Fruit fly (Drosophila melanogaster) whole organism, embryonic: Measurements from ENCODE around the gene CG43052.
A peak's percentile ranks its signal among the peaks of the same experiment; 100 is the strongest.

Experiments used
- Antp ChIP-seq: fragments of 200-800 bp; sonication (Bioruptor generic); optimal IDR thresholded peaks from 3 replicates; lab custom pipeline; 2016; ENCODE audit warnings: missing biosample characterization, missing genetic modification characterization
- Blimp-1 ChIP-seq: fragments of 200-800 bp; sonication (Bioruptor generic); optimal IDR thresholded peaks from 3 replicates; lab custom pipeline; 2018; ENCODE audit warnings: missing biosample characterization, missing genetic modification characterization, mild to moderate bottlenecking, moderate library complexity, missing genetic modification reagents
- CG10267 ChIP-seq: fragments of 200-800 bp; sonication (Bioruptor generic); optimal IDR thresholded peaks from 2 replicates; lab custom pipeline; 2018; ENCODE audit warnings: missing biosample characterization, mild to moderate bottlenecking, missing genetic modification characterization, moderate library complexity
- CG10462 ChIP-seq: fragments of 200-800 bp; sonication (Bioruptor generic); optimal IDR thresholded peaks from 2 replicates; lab custom pipeline; 2016; ENCODE audit warnings: missing biosample characterization, missing genetic modification characterization
- CG11247 ChIP-seq: fragments of 200-800 bp; sonication (Bioruptor generic); IDR thresholded peaks from 2 replicates; pipeline ENCODE4 v1.3.6; 2022; ENCODE audit warnings: missing biosample characterization, missing genetic modification characterization
- CG13424 ChIP-seq: fragments of 200-800 bp; sonication (Bioruptor generic); optimal IDR thresholded peaks from 2 replicates; lab custom pipeline; 2019; ENCODE audit warnings: missing biosample characterization, mild to moderate bottlenecking, missing genetic modification characterization, moderate library complexity
- CG15011 ChIP-seq: fragments of 200-800 bp; sonication (Bioruptor generic); optimal IDR thresholded peaks from 3 replicates; lab custom pipeline; 2018; ENCODE audit warnings: missing biosample characterization, mild to moderate bottlenecking, missing genetic modification characterization
- CG15073 ChIP-seq: fragments of 200-800 bp; sonication (Bioruptor generic); optimal IDR thresholded peaks from 2 replicates; lab custom pipeline; 2016; ENCODE audit warnings: missing biosample characterization, missing genetic modification characterization
- CG15514 ChIP-seq: fragments of 200-800 bp; sonication (Bioruptor generic); optimal IDR thresholded peaks from 3 replicates; lab custom pipeline; 2017; ENCODE audit warnings: missing biosample characterization, missing genetic modification characterization, mild to moderate bottlenecking, moderate library complexity, missing genetic modification reagents
- CG1647 ChIP-seq: fragments of 200-800 bp; sonication (Bioruptor generic); optimal IDR thresholded peaks from 3 replicates; lab custom pipeline; 2016; ENCODE audit warnings: missing biosample characterization, missing genetic modification characterization
- CG16813 ChIP-seq: fragments of 200-800 bp; sonication (Bioruptor generic); IDR thresholded peaks from 3 replicates; pipeline ENCODE4 v1.3.6; 2022; ENCODE audit warnings: missing biosample characterization, missing genetic modification characterization; ENCODE audit not compliant: partially characterized antibody
- CG17359 ChIP-seq: fragments of 200-800 bp; sonication (Bioruptor generic); optimal IDR thresholded peaks from 3 replicates; lab custom pipeline; 2018; ENCODE audit warnings: missing biosample characterization, mild to moderate bottlenecking, missing genetic modification characterization, moderate library complexity
- CG17361 ChIP-seq: fragments of 200-800 bp; sonication (Bioruptor generic); IDR thresholded peaks from 3 replicates; pipeline ENCODE4 v1.3.6; 2022; ENCODE audit warnings: missing biosample characterization, missing genetic modification characterization
- CG18619 ChIP-seq: fragments of 200-800 bp; sonication (Bioruptor generic); optimal IDR thresholded peaks from 3 replicates; lab custom pipeline; 2017; ENCODE audit warnings: missing biosample characterization, mild to moderate bottlenecking, missing genetic modification characterization
- CG3281 ChIP-seq: fragments of 200-800 bp; sonication (Bioruptor generic); optimal IDR thresholded peaks from 3 replicates; lab custom pipeline; 2017; ENCODE audit warnings: missing biosample characterization, mild to moderate bottlenecking, missing genetic modification characterization
- CG33557 ChIP-seq: fragments of 200-800 bp; sonication (Bioruptor generic); optimal IDR thresholded peaks from 2 replicates; lab custom pipeline; 2019; ENCODE audit warnings: missing biosample characterization, mild to moderate bottlenecking, missing genetic modification characterization, moderate library complexity
- CG4854 ChIP-seq: fragments of 200-800 bp; sonication (Bioruptor generic); optimal IDR thresholded peaks from 2 replicates; lab custom pipeline; 2016; ENCODE audit warnings: missing biosample characterization, missing genetic modification characterization, inconsistent platforms
- CG6272 ChIP-seq: fragments of 200-800 bp; sonication (Bioruptor generic); IDR thresholded peaks from 2 replicates; pipeline ENCODE4 v1.3.6; 2022; ENCODE audit warnings: missing biosample characterization, missing genetic modification characterization
- CG6765 ChIP-seq: fragments of 200-800 bp; sonication (Bioruptor generic); optimal IDR thresholded peaks from 3 replicates; lab custom pipeline; 2017; ENCODE audit warnings: missing biosample characterization, mild to moderate bottlenecking, missing genetic modification characterization
- CG7271 ChIP-seq: fragments of 200-800 bp; sonication (Bioruptor generic); optimal IDR thresholded peaks from 2 replicates; lab custom pipeline; 2018; ENCODE audit warnings: missing biosample characterization, mild to moderate bottlenecking, missing genetic modification characterization, moderate library complexity
- CG7987 ChIP-seq: fragments of 200-800 bp; sonication (Bioruptor generic); optimal IDR thresholded peaks from 2 replicates; lab custom pipeline; 2018; ENCODE audit warnings: missing biosample characterization, mild to moderate bottlenecking, missing genetic modification characterization, moderate library complexity
- CG8290 ChIP-seq, 3 experiments: fragments of 200-800 bp; sonication (Bioruptor generic); optimal IDR thresholded peaks; 2 replicates each; lab custom pipeline; 2016 to 2019; ENCODE audit warnings: missing biosample characterization in 3 of 3, missing genetic modification characterization in 3 of 3, mild to moderate bottlenecking in 2 of 3, moderate library complexity in 1 of 3
- CG9727 ChIP-seq: fragments of 200-800 bp; sonication (Bioruptor generic); optimal IDR thresholded peaks from 3 replicates; lab custom pipeline; 2017; ENCODE audit warnings: missing biosample characterization, mild to moderate bottlenecking, missing genetic modification characterization
- Ets65A ChIP-seq: fragments of 200-800 bp; sonication (Bioruptor generic); peaks from one replicate; lab custom pipeline; 2016; ENCODE audit warnings: missing biosample characterization, missing genetic modification characterization
- Fer2 ChIP-seq: fragments of 200-800 bp; sonication (Bioruptor generic); optimal IDR thresholded peaks from 2 replicates; lab custom pipeline; 2018; ENCODE audit warnings: missing biosample characterization, mild to moderate bottlenecking, missing genetic modification characterization, moderate library complexity
- Fer3 ChIP-seq: fragments of 200-800 bp; sonication (Bioruptor generic); optimal IDR thresholded peaks from 2 replicates; lab custom pipeline; 2018; ENCODE audit warnings: missing biosample characterization, mild to moderate bottlenecking, missing genetic modification characterization, moderate library complexity
- Hey ChIP-seq: fragments of 200-800 bp; sonication (Bioruptor generic); optimal IDR thresholded peaks from 3 replicates; lab custom pipeline; 2018; ENCODE audit warnings: missing biosample characterization, mild to moderate bottlenecking, missing genetic modification characterization
- MBD-R2 ChIP-seq: fragments of 200-800 bp; sonication (Bioruptor generic); IDR thresholded peaks from 2 replicates; pipeline ENCODE4 v1.3.6; 2022; ENCODE audit warnings: missing biosample characterization, missing genetic modification characterization
- Sox100B ChIP-seq: fragments of 200-800 bp; sonication (Bioruptor generic); optimal IDR thresholded peaks from 3 replicates; lab custom pipeline; 2018; ENCODE audit warnings: missing biosample characterization, mild to moderate bottlenecking, missing genetic modification characterization
- Vsx1 ChIP-seq: fragments of 200-800 bp; sonication (Bioruptor generic); optimal IDR thresholded peaks from 2 replicates; lab custom pipeline; 2017; ENCODE audit warnings: missing biosample characterization, mild to moderate bottlenecking, missing genetic modification characterization, missing genetic modification reagents
- ap ChIP-seq: fragments of 200-800 bp; sonication (Bioruptor generic); IDR thresholded peaks from 2 replicates; pipeline ENCODE4 v1.3.6; 2022; ENCODE audit warnings: missing biosample characterization, missing genetic modification characterization
- bbx ChIP-seq: fragments of 200-800 bp; sonication (Bioruptor generic); IDR thresholded peaks from 2 replicates; pipeline ENCODE4 v1.3.6; 2022; ENCODE audit warnings: missing biosample characterization, missing genetic modification characterization; ENCODE audit not compliant: partially characterized antibody
- caup ChIP-seq: fragments of 200-800 bp; sonication (Bioruptor generic); optimal IDR thresholded peaks from 3 replicates; lab custom pipeline; 2017; ENCODE audit warnings: missing biosample characterization, mild to moderate bottlenecking, missing genetic modification characterization, moderate library complexity; ENCODE audit not compliant: severe bottlenecking
- chif ChIP-seq, 2 experiments: fragments of 200-800 bp; sonication (Bioruptor generic); optimal IDR thresholded peaks; 3 replicates each; lab custom pipeline; 2016; ENCODE audit warnings: missing biosample characterization in 2 of 2, missing genetic modification characterization in 2 of 2
- danr ChIP-seq: fragments of 200-800 bp; sonication (Bioruptor generic); IDR thresholded peaks from 2 replicates; pipeline ENCODE4 v1.3.6; 2022; ENCODE audit warnings: missing biosample characterization, missing genetic modification characterization
- fd102C ChIP-seq: fragments of 200-800 bp; sonication (Bioruptor generic); optimal IDR thresholded peaks from 2 replicates; lab custom pipeline; 2018; ENCODE audit warnings: missing biosample characterization, mild to moderate bottlenecking, missing genetic modification characterization, moderate library complexity
- fd96Cb ChIP-seq: fragments of 200-800 bp; sonication (Bioruptor generic); optimal IDR thresholded peaks from 2 replicates; lab custom pipeline; 2018; ENCODE audit warnings: missing biosample characterization, mild to moderate bottlenecking, missing genetic modification characterization, moderate library complexity
- fru ChIP-seq: fragments of >200 bp; optimal IDR thresholded peaks from 2 replicates; lab custom pipeline; 2017
- kah ChIP-seq: fragments of 200-800 bp; sonication (Bioruptor generic); optimal IDR thresholded peaks from 2 replicates; lab custom pipeline; 2018; ENCODE audit warnings: missing biosample characterization, mild to moderate bottlenecking, missing genetic modification characterization
- lab ChIP-seq: fragments of 200-800 bp; sonication (Bioruptor generic); optimal IDR thresholded peaks from 3 replicates; lab custom pipeline; 2017; ENCODE audit warnings: missing biosample characterization, missing genetic modification characterization, mild to moderate bottlenecking, moderate library complexity, missing genetic modification reagents
- lilli ChIP-seq: fragments of 200-800 bp; sonication (Bioruptor generic); optimal IDR thresholded peaks from 3 replicates; lab custom pipeline; 2016; ENCODE audit warnings: missing biosample characterization, missing genetic modification characterization
- nau ChIP-seq: fragments of 200-800 bp; sonication (Bioruptor generic); optimal IDR thresholded peaks from 3 replicates; lab custom pipeline; 2017; ENCODE audit warnings: missing biosample characterization, mild to moderate bottlenecking, missing genetic modification characterization, missing genetic modification reagents
- org-1 ChIP-seq: fragments of 200-800 bp; sonication (Bioruptor generic); optimal IDR thresholded peaks from 2 replicates; lab custom pipeline; 2017; ENCODE audit warnings: missing biosample characterization, missing genetic modification characterization
- pita ChIP-seq: fragments of 200-800 bp; sonication (Bioruptor generic); optimal IDR thresholded peaks from 2 replicates; lab custom pipeline; 2017; ENCODE audit warnings: missing biosample characterization, mild to moderate bottlenecking, missing genetic modification characterization
- row ChIP-seq: fragments of 200-800 bp; sonication (Bioruptor generic); IDR thresholded peaks from 3 replicates; pipeline ENCODE4 v1.3.6; 2022; ENCODE audit warnings: missing biosample characterization, missing genetic modification characterization
- run ChIP-seq: fragments of 200-800 bp; sonication (Bioruptor generic); optimal IDR thresholded peaks from 3 replicates; lab custom pipeline; 2018; ENCODE audit warnings: missing biosample characterization, mild to moderate bottlenecking, missing genetic modification characterization
- sima ChIP-seq: fragments of 200-800 bp; sonication (Bioruptor generic); optimal IDR thresholded peaks from 2 replicates; lab custom pipeline; 2016; ENCODE audit warnings: missing biosample characterization, missing genetic modification characterization
- tna ChIP-seq: fragments of 200-800 bp; sonication (Bioruptor generic); IDR thresholded peaks from 2 replicates; pipeline ENCODE4 v1.3.6; 2022; ENCODE audit warnings: missing biosample characterization, missing genetic modification characterization; ENCODE audit not compliant: partially characterized antibody

CG43052 gene

DNA sequence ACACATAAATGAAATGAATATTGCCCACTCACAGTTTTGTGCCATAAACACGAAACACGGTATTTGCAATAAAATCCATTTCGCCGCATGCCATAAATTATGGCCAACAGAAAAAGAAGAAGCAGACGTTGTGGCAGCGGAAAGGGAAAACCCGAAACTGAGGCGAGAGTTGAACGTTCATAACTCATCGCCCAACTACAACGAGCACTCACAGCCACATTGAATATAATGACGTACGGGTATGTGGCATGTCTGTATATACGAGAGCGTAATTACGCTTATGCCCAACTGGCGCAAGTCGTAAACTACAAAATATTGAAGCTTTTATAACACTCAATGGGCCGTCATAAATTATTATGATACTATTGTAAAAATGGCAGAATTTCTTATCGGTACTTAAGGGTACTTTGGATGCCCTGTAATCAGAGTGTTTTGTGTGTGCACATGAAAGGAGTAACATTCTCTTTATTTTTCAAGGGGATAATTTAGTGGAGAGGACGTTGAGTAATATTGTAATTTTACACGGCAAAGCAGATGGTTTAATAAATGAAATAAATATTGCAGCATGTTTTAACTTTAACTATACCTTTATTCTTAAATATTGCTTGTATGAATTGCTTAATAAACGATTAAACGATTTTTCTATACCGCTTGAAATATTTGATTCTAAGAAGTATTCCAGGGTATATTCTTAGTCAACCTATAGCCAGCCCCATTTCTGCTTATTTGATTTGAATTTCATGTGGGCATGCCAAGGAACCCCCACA, 42.6 kb downstream of the CG43052 start (continued):
- TF ChIP-seq tna (no peak), fru (lab: Kevin White, UChicago) (no peak), org-1 (GFP tag; lab: Kevin White, UChicago) (no peak), lab (GFP tag; lab: Kevin White, UChicago) (peak; percentile 56), CG15073 (GFP tag; lab: Kevin White, UChicago) (no peak), Fer3 (peak; percentile 39), CG8290 (GFP tag; optimal IDR thresholded peaks at IDR 0.05; lab: Kevin White, UChicago) (no peak), CG8290 (tag; optimal IDR thresholded peaks at IDR 0.05; lab: Kevin White, UChicago) (peak in 1 of 2 experiments; percentile 20), lilli (peak; percentile 0), CG15514 (GFP tag; lab: Kevin White, UChicago) (peak; percentile 23), Antp (GFP tag; lab: Kevin White, UChicago) (no peak), bbx (GFP tag; lab: Robert Waterston, UW) (no peak), Hey (tag; lab: Kevin White, UChicago) (peak; percentile 27), sima (no peak), fd96Cb (tag; lab: Kevin White, UChicago) (no peak), CG9727 (GFP tag; lab: Kevin White, UChicago) (peak; percentile 39), kah (GFP tag; lab: Kevin White, UChicago) (peak; percentile 37), CG1647 (GFP tag; lab: Kevin White, UChicago) (no peak), CG33557 (no peak), CG15011 (GFP tag; lab: Kevin White, UChicago) (no peak), chif (GFP tag; optimal IDR thresholded peaks at IDR 0.05; lab: Kevin White, UChicago) (no peak), caup (GFP tag; lab: Kevin White, UChicago) (peak; percentile 11), CG6765 (GFP tag; lab: Kevin White, UChicago) (peak; percentile 71), CG16813 (GFP tag; lab: Robert Waterston, UW) (no peak), CG10462 (GFP tag; lab: Kevin White, UChicago) (no peak), nau (GFP tag; lab: Kevin White, UChicago) (peak; percentile 36), row (GFP tag; lab: Robert Waterston, UW) (peak; percentile 60), CG11247 (GFP tag; lab: Robert Waterston, UW) (no peak), CG18619 (GFP tag; lab: Kevin White, UChicago) (no peak), CG17359 (peak; percentile 27), Sox100B (GFP tag; lab: Kevin White, UChicago) (peak; percentile 23), MBD-R2 (GFP tag; lab: Robert Waterston, UW) (no peak), Fer2 (tag; lab: Kevin White, UChicago) (peak; percentile 21), ap (GFP tag; lab: Robert Waterston, UW) (no peak), Vsx1 (GFP tag; lab: Kevin White, UChicago) (peak; percentile 47), danr (GFP tag; lab: Robert Waterston, UW) (peak; percentile 24; the same call in 1 of the 2 replicates), Ets65A (GFP tag; lab: Kevin White, UChicago) (peak; percentile 73), CG7271 (tag; lab: Kevin White, UChicago) (peak; percentile 58), CG4854 (GFP tag; lab: Kevin White, UChicago) (no peak), CG10267 (tag; lab: Kevin White, UChicago) (no peak), pita (GFP tag; lab: Kevin White, UChicago) (no peak), CG6272 (GFP tag; lab: Robert Waterston, UW) (no peak), CG7987 (GFP tag; lab: Kevin White, UChicago) (peak; percentile 4), CG3281 (peak; percentile 55), run (tag; lab: Kevin White, UChicago) (peak; percentile 37), Blimp-1 (no peak), CG17361 (peak; percentile 18; the same call in 1 of the 3 replicates), CG13424 (tag; lab: Kevin White, UChicago) (peak; percentile 16), fd102C (no peak)
